Fruit fly (Drosophila melanogaster): ENCODE data around the gene yellow-f.

DNA sequence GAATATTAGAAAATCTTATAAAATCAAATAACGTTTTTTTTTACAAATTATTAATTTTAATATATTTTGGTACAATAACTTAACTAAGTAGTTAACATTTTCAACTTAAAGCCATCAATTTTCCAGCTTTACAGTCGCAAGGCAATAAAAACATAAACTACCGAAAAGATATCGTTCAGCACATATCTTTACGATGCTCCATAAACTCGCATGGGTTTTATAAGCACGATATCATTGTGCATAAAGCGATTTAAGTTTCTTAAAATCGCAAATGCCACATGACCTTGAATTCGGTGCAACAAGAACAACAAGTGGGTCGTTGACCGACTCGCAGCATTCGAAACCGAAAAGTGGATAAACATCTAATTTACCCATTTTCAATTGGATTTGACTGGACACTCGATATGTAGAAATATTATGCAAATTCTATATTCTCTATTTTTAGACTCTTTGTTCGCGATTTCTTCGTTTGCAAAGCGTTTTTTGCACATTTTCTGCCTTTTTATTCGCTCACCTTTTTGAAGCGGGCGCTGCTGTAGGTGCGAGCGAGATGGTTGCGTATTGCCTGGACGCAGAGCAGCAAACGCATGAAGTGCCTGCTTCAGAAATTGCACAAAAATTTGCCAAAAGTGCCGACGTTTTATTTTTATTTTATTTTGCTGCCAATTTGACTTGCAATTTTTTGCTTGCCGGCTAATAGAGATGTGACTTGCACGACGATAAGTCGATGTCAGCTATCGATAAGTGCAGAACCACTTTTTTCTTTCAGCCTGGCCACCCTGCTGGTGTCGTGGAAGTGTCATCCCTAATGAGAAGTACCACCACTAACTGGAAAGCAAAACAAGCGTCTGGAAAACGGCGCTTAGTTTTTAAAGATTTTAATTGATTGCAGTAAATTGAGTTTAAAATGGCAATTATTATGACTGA lies 31.8 kb downstream of the yellow-f start, which contains the start of gene Spc25:
- TF ChIP-seq psq (optimal IDR thresholded peaks at IDR 0.05) (no peak), usp (GFP tag; optimal IDR thresholded peaks at IDR 0.05) (no peak)

All from whole organism.